Worm (Caenorhabditis elegans) whole organism, L1 larva: ENCODE measurements around the gene C42D4.13.

Experiments used
- C16A3.4 ChIP-seq: fragments of 150-350 bp; optimal IDR thresholded peaks from 2 replicates; lab custom pipeline; 2014; ENCODE audit warnings: missing biosample characterization, missing genetic modification characterization
- C34B4.2 ChIP-seq: sonication (generic microtip); optimal IDR thresholded peaks from 2 replicates; lab custom pipeline; 2017; ENCODE audit warnings: mild to moderate bottlenecking, missing genetic modification characterization, missing compliant biosample characterization
- aha-1 ChIP-seq: fragments of 150-350 bp; optimal IDR thresholded peaks from 2 replicates; lab custom pipeline; 2014; ENCODE audit warnings: missing biosample characterization, missing genetic modification characterization
- aly-2 ChIP-seq: fragments of 150-350 bp; optimal IDR thresholded peaks from 2 replicates; lab custom pipeline; 2014; ENCODE audit warnings: missing biosample characterization, missing genetic modification characterization
- ama-1 ChIP-seq: fragments of 150-350 bp; optimal IDR thresholded peaks from 2 replicates; lab custom pipeline; 2014
- blmp-1 ChIP-seq: fragments of 150-350 bp; optimal IDR thresholded peaks from 2 replicates; lab custom pipeline; 2014; ENCODE audit warnings: missing biosample characterization, missing genetic modification characterization
- ceh-63 ChIP-seq: fragments of 200-800 bp; sonication (Bioruptor generic); optimal IDR thresholded peaks from 2 replicates; lab custom pipeline; 2018; ENCODE audit warnings: mild to moderate bottlenecking, missing genetic modification characterization, missing compliant biosample characterization
- ceh-8 ChIP-seq: fragments of 200-800 bp; sonication (Bioruptor generic); optimal IDR thresholded peaks from 2 replicates; lab custom pipeline; 2018; ENCODE audit warnings: mild to moderate bottlenecking, missing genetic modification characterization, moderate library complexity, missing compliant biosample characterization
- ceh-82 ChIP-seq, 3 experiments: fragments of 150-350 bp in 1 of 3; sonication (generic microtip) in 2 of 3; optimal IDR thresholded peaks; 2 replicates each; lab custom pipeline; 2014 to 2017; ENCODE audit warnings: missing biosample characterization in 3 of 3, missing genetic modification characterization in 3 of 3
- ceh-90 ChIP-seq: sonication (generic microtip); optimal IDR thresholded peaks from 2 replicates; lab custom pipeline; 2016; ENCODE audit warnings: missing genetic modification characterization, missing compliant biosample characterization
- ces-1 ChIP-seq: fragments of 150-350 bp; optimal IDR thresholded peaks from 2 replicates; lab custom pipeline; 2014; ENCODE audit warnings: missing biosample characterization, missing genetic modification reagents, missing genetic modification characterization
- efl-1 ChIP-seq, 4 experiments: fragments of 150-350 bp; optimal IDR thresholded peaks in 3 of 4; peaks in 1 of 4; 1 replicate in 1 of 4; 2 replicates in 3 of 4; lab custom pipeline; 2014; ENCODE audit warnings: missing biosample characterization in 2 of 4, missing genetic modification characterization in 2 of 4, missing genetic modification reagents in 2 of 4
- efl-3 ChIP-seq: fragments of 200-800 bp; sonication (Bioruptor generic); optimal IDR thresholded peaks from 2 replicates; lab custom pipeline; 2018; ENCODE audit warnings: mild to moderate bottlenecking, missing genetic modification characterization, missing compliant biosample characterization
- elt-2 ChIP-seq: sonication (generic microtip); optimal IDR thresholded peaks from 2 replicates; lab custom pipeline; 2016; ENCODE audit warnings: missing genetic modification characterization, mild to moderate bottlenecking, inconsistent platforms, missing compliant biosample characterization, missing genetic modification reagents
- fkh-4 ChIP-seq: sonication (generic microtip); optimal IDR thresholded peaks from 2 replicates; lab custom pipeline; 2016; ENCODE audit warnings: missing compliant biosample characterization, missing genetic modification characterization, borderline replicate concordance
- fos-1 ChIP-seq: fragments of 150-350 bp; optimal IDR thresholded peaks from 2 replicates; lab custom pipeline; 2014; ENCODE audit warnings: missing biosample characterization, missing genetic modification characterization
- grh-1 ChIP-seq: fragments of 200-800 bp; sonication (Bioruptor generic); IDR thresholded peaks from 2 replicates; pipeline ENCODE4 v1.3.6; 2022; ENCODE audit warnings: missing genetic modification reagents, missing genetic modification characterization, missing compliant biosample characterization
- irx-1 ChIP-seq: sonication (generic microtip); optimal IDR thresholded peaks from 2 replicates; lab custom pipeline; 2016; ENCODE audit warnings: missing genetic modification characterization, missing compliant biosample characterization
- isw-1 ChIP-seq: fragments of 200-800 bp; sonication (Bioruptor generic); IDR thresholded peaks from 2 replicates; pipeline ENCODE4 v1.3.6; 2022; ENCODE audit warnings: missing genetic modification characterization, missing compliant biosample characterization
- lin-14 ChIP-seq: fragments of 200-800 bp; sonication (Bioruptor generic); optimal IDR thresholded peaks from 2 replicates; lab custom pipeline; 2018; ENCODE audit warnings: mild to moderate bottlenecking, missing genetic modification characterization, moderate library complexity, missing compliant biosample characterization
- lin-35 ChIP-seq, 2 experiments: fragments of 150-350 bp; optimal IDR thresholded peaks; 2 replicates each; lab custom pipeline; 2014; ENCODE audit warnings: missing biosample characterization in 2 of 2, missing genetic modification characterization in 2 of 2, missing genetic modification reagents in 2 of 2
- mab-9 ChIP-seq: fragments of 200-800 bp; sonication (Bioruptor generic); IDR thresholded peaks from 2 replicates; pipeline ENCODE4 v1.3.6; 2022; ENCODE audit warnings: missing genetic modification reagents, missing genetic modification characterization, missing compliant biosample characterization
- nhr-20 ChIP-seq: sonication (generic microtip); optimal IDR thresholded peaks from 2 replicates; lab custom pipeline; 2016; ENCODE audit warnings: mild to moderate bottlenecking, missing genetic modification characterization, missing compliant biosample characterization
- nhr-77 ChIP-seq: fragments of 150-350 bp; optimal IDR thresholded peaks from 2 replicates; lab custom pipeline; 2014; ENCODE audit warnings: missing biosample characterization, missing genetic modification characterization
- nhr-85 ChIP-seq: sonication (generic microtip); peaks from one replicate; lab custom pipeline; 2016; ENCODE audit warnings: missing genetic modification characterization, inconsistent platforms, missing compliant biosample characterization
- nhr-90 ChIP-seq: sonication (generic microtip); optimal IDR thresholded peaks from 2 replicates; lab custom pipeline; 2016; ENCODE audit warnings: mild to moderate bottlenecking, missing genetic modification characterization, missing compliant biosample characterization; ENCODE audit not compliant: poor library complexity
- pag-3 ChIP-seq: sonication (generic microtip); optimal IDR thresholded peaks from 2 replicates; lab custom pipeline; 2017; ENCODE audit warnings: missing genetic modification characterization, mild to moderate bottlenecking, missing compliant biosample characterization, antibody characterized with exemption, borderline replicate concordance; ENCODE audit not compliant: insufficient read depth
- pqm-1 ChIP-seq: sonication (generic microtip); optimal IDR thresholded peaks from 3 replicates; lab custom pipeline; 2017; ENCODE audit warnings: missing biosample characterization, missing genetic modification characterization
- rnt-1 ChIP-seq: sonication (generic microtip); optimal IDR thresholded peaks from 2 replicates; lab custom pipeline; 2016; ENCODE audit warnings: mild to moderate bottlenecking, missing genetic modification characterization, moderate library complexity, missing compliant biosample characterization
- skn-1 ChIP-seq: fragments of 150-350 bp; optimal IDR thresholded peaks from 2 replicates; lab custom pipeline; 2014; ENCODE audit warnings: missing biosample characterization, missing genetic modification characterization
- snu-23 ChIP-seq: sonication (generic microtip); optimal IDR thresholded peaks from 2 replicates; lab custom pipeline; 2016; ENCODE audit warnings: missing genetic modification characterization, missing compliant biosample characterization
- unc-130 ChIP-seq: fragments of 150-350 bp; optimal IDR thresholded peaks from 2 replicates; lab custom pipeline; 2017; ENCODE audit warnings: missing biosample characterization, missing genetic modification characterization, inconsistent platforms
- zip-4 ChIP-seq: fragments of 200-800 bp; sonication (Bioruptor generic); optimal IDR thresholded peaks from 2 replicates; lab custom pipeline; 2018; ENCODE audit warnings: mild to moderate bottlenecking, missing genetic modification characterization, moderate library complexity, missing compliant biosample characterization

Gene C42D4.13

ce11 chrIV:7216210-7216609 lies 28.3 kb upstream of the C42D4.13 start:
- no peak for TF ChIP-seq nhr-20 (tag; lab: Kevin White, UChicago)
- no peak for TF ChIP-seq grh-1 (GFP tag; lab: Robert Waterston, UW)
- TF ChIP-seq aly-2 (tag; lab: Kevin White, UChicago), result no peak
- no peak for TF ChIP-seq rnt-1 (tag; lab: Kevin White, UChicago)
- TF ChIP-seq pag-3 (tag; lab: Kevin White, UChicago), result no peak

ce11 chrIV:7212769-7213168 lies 24.8 kb upstream of the C42D4.13 start:
- TF ChIP-seq elt-2 (no peak), C16A3.4 (no peak), lin-35 (GFP tag; optimal IDR thresholded peaks at IDR 0.05; lab: Kevin White, UChicago) (peak in 1 of 2 experiments; percentile 14), efl-3 (GFP tag; lab: Kevin White, UChicago) (no peak), pqm-1 (tag; lab: Kevin White, UChicago) (no peak), efl-1 (optimal IDR thresholded peaks at IDR 0.05; lab: Kevin White, UChicago) (no peak), efl-1 (GFP tag; optimal IDR thresholded peaks at IDR 0.05 in 1 of 2; lab: Kevin White, UChicago) (no peak)
- TF ChIP-seq, all 84 proteins: peak for 1

- TF ChIP-seq mab-9 (GFP tag; lab: Robert Waterston, UW) (no peak), ceh-82 (tag; optimal IDR thresholded peaks at IDR 0.05; lab: Kevin White, UChicago) (no peak)
Measured at ce11 chrIV:7211313-7211712, 23.4 kb upstream of the C42D4.13 start.

ce11 chrIV:7208961-7209360 lies 21.0 kb upstream of the C42D4.13 start:
- TF ChIP-seq C34B4.2 (tag; lab: Kevin White, UChicago), result no peak
- no peak for TF ChIP-seq efl-1 (optimal IDR thresholded peaks at IDR 0.05; lab: Kevin White, UChicago)
- TF ChIP-seq efl-1 (GFP tag; optimal IDR thresholded peaks at IDR 0.05 in 1 of 2; lab: Kevin White, UChicago), result peak in 1 of 2 experiments; percentile 43
- TF ChIP-seq zip-4 (GFP tag; lab: Kevin White, UChicago), result no peak
- TF ChIP-seq ceh-90 (tag; lab: Kevin White, UChicago), result no peak
- peak; percentile 90 for TF ChIP-seq blmp-1 (tag; lab: Kevin White, UChicago)

- no peak for TF ChIP-seq isw-1 (GFP tag; lab: Robert Waterston, UW)
- TF ChIP-seq rnt-1 (tag; lab: Kevin White, UChicago), result no peak
- TF ChIP-seq aha-1 (tag; lab: Kevin White, UChicago), result no peak
- no peak for TF ChIP-seq unc-130 (tag; lab: Kevin White, UChicago)
- no peak for TF ChIP-seq skn-1
- no peak for TF ChIP-seq nhr-85 (tag; lab: Kevin White, UChicago)
- TF ChIP-seq aly-2 (tag; lab: Kevin White, UChicago), result no peak
- no peak for TF ChIP-seq ceh-8 (GFP tag; lab: Kevin White, UChicago)
- no peak for TF ChIP-seq ceh-63 (GFP tag; lab: Kevin White, UChicago)
- no peak for TF ChIP-seq fkh-4
- TF ChIP-seq irx-1, result no peak
- TF ChIP-seq lin-14 (GFP tag; lab: Kevin White, UChicago), result no peak
- TF ChIP-seq ceh-90 (tag; lab: Kevin White, UChicago), result no peak
- TF ChIP-seq nhr-77 (tag; lab: Kevin White, UChicago), result no peak
- no peak for TF ChIP-seq nhr-90 (tag; lab: Kevin White, UChicago)
- no peak for TF ChIP-seq snu-23 (GFP tag; lab: Kevin White, UChicago)
- TF ChIP-seq ama-1, result no peak
- TF ChIP-seq fos-1 (tag; lab: Kevin White, UChicago), result no peak
- no peak for TF ChIP-seq ces-1
Measured at ce11 chrIV:7205969-7206368, 18.0 kb upstream of the C42D4.13 start, which contains the start of gene kcc-1. Gene kcc-1, plus strand, starts transcription at chrIV:7206269.
